Fruit fly (Drosophila melanogaster) whole organism: Measurements from ENCODE around the gene CG16736.

Source experiments
- EcR ChIP-seq, 2 experiments: fragments of >200 bp; optimal IDR thresholded peaks; 2 replicates each; lab custom pipeline; 2017; ENCODE audit warnings: missing biosample characterization in 2 of 2, missing genetic modification characterization in 2 of 2, missing genetic modification reagents in 2 of 2
- pan ChIP-seq: fragments of >200 bp; optimal IDR thresholded peaks from 2 replicates; lab custom pipeline; 2017
- psq ChIP-seq: fragments of >200 bp; optimal IDR thresholded peaks from 2 replicates; lab custom pipeline; 2017
- usp ChIP-seq: fragments of >200 bp; optimal IDR thresholded peaks from 2 replicates; lab custom pipeline; 2017; ENCODE audit warnings: missing biosample characterization, missing genetic modification characterization, mixed read lengths

DNA sequence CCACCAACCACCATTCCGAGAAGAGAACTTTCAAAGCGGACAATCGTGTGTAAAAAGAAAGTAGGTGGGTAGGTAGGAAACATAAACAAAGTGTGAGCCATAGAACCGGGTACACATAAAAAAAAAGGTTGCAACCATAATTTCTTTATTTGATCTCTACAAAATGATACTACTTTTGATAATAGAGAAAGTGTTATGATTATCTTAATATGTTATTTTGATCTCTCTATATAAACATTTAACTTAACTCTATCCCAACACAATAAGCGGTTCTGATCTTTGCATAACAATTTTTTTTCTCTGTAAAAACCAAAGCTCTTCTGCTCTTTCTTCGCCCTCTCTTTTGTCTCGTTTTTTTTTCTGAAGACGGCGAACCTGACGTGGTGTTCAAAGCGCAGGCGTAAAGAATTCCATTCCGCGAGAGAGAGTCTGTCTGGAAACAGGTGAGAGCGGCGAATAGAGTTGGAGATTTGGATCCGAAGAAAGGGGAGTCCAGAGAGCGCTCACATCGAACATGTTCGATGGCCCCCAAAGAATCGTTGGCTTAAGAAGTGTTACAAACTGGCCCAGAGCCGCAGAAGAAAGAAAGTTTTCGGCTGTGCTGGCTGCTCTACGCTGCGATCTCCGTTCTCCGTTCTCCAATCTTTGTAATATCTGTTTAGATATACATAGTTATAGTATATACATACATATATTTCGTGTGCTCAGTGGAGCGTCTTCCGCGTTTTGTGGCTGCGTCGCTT lies 10.5 kb downstream of the CG16736 start:
- TF ChIP-seq usp (GFP tag; lab: Kevin White, UChicago) (no peak), EcR (GFP tag; optimal IDR thresholded peaks at IDR 0.05; lab: Kevin White, UChicago) (no peak), psq (lab: Kevin White, UChicago) (no peak), pan (no peak)
